Comparison of ENCODE assay signal across 1 fruit fly cellular context in genomic region chrX:14634696-14635095, dm6.
TF ChIP-seq lines count a peak whose summit lies in the region.

No protein-coding gene starts in this region.

TF ChIP-seq in whole organism, embryonic, 481 proteins besides CTCF, POLR2A, EP300 and RAD21 (continued from another document and continues in another):
- TF ChIP-seq CG18476 (GFP tag; optimal IDR thresholded peaks at IDR 0.05; lab: Kevin White, UChicago) (no peak), Bteb2 (GFP tag; optimal IDR thresholded peaks at IDR 0.05; lab: Kevin White, UChicago) (no peak), pfk (GFP tag; optimal IDR thresholded peaks at IDR 0.05; lab: Kevin White, UChicago) (no peak), fu2 (GFP tag; optimal IDR thresholded peaks at IDR 0.05; lab: Kevin White, UChicago) (no peak), Dll (GFP tag; IDR thresholded peaks at IDR 0.05; lab: Robert Waterston, UW; ENCODE audit: partially characterized antibody) (no peak), crp (GFP tag; optimal IDR thresholded peaks at IDR 0.05; lab: Kevin White, UChicago) (no peak), Kr (GFP tag; optimal IDR thresholded peaks at IDR 0.05; lab: Kevin White, UChicago) (no peak), CG17359 (tag; optimal IDR thresholded peaks at IDR 0.05; lab: Kevin White, UChicago) (peak; percentile 64), PHDP (tag; optimal IDR thresholded peaks at IDR 0.05; lab: Kevin White, UChicago) (peak; percentile 46), Atf3 (GFP tag; optimal IDR thresholded peaks at IDR 0.05; lab: Kevin White, UChicago) (no peak), CG12071 (GFP tag; optimal IDR thresholded peaks at IDR 0.05; lab: Kevin White, UChicago) (no peak), Taf1 (GFP tag; IDR thresholded peaks at IDR 0.05; lab: Robert Waterston, UW) (no peak), CG4617 (GFP tag; optimal IDR thresholded peaks at IDR 0.05; lab: Kevin White, UChicago; ENCODE audit: borderline replicate concordance) (no peak), dan (GFP tag; IDR thresholded peaks at IDR 0.05; lab: Robert Waterston, UW) (no peak), CG13775 (GFP tag; optimal IDR thresholded peaks at IDR 0.05; lab: Kevin White, UChicago) (no peak), CG13424 (tag; optimal IDR thresholded peaks at IDR 0.05; lab: Kevin White, UChicago) (peak; percentile 75), Optix (GFP tag; IDR thresholded peaks at IDR 0.05; lab: Robert Waterston, UW) (no peak), CG2129 (GFP tag; IDR thresholded peaks at IDR 0.05; lab: Robert Waterston, UW; ENCODE audit: partially characterized antibody) (no peak), Lpt (GFP tag; optimal IDR thresholded peaks at IDR 0.05; lab: Kevin White, UChicago) (no peak), CG13123 (GFP tag; optimal IDR thresholded peaks at IDR 0.05; lab: Kevin White, UChicago) (no peak), BEAF-32 (GFP tag; optimal IDR thresholded peaks at IDR 0.05; lab: Kevin White, UChicago) (no peak), odd (GFP tag; optimal IDR thresholded peaks at IDR 0.05; lab: Kevin White, UChicago) (no peak), Elba2 (GFP tag; optimal IDR thresholded peaks at IDR 0.05; lab: Kevin White, UChicago) (no peak), CG15269 (tag; optimal IDR thresholded peaks at IDR 0.05; lab: Kevin White, UChicago) (peak; percentile 70), trem (tag; optimal IDR thresholded peaks at IDR 0.05; lab: Kevin White, UChicago) (peak; percentile 7), kay (GFP tag; optimal IDR thresholded peaks at IDR 0.05; lab: Kevin White, UChicago) (no peak), ATbp (GFP tag; optimal IDR thresholded peaks at IDR 0.05; lab: Kevin White, UChicago) (peak; percentile 50), slou (GFP tag; optimal IDR thresholded peaks at IDR 0.05; lab: Kevin White, UChicago) (no peak), sisA (GFP tag; IDR thresholded peaks at IDR 0.05; lab: Robert Waterston, UW) (peak; percentile 61), CG7556 (GFP tag; optimal IDR thresholded peaks at IDR 0.05; lab: Kevin White, UChicago) (peak; percentile 41), yki (optimal IDR thresholded peaks at IDR 0.05; lab: Kevin White, UChicago) (no peak), CG13624 (GFP tag; optimal IDR thresholded peaks at IDR 0.05; lab: Kevin White, UChicago) (no peak), wdn (GFP tag; IDR thresholded peaks at IDR 0.05; lab: Robert Waterston, UW) (no peak), luna (GFP tag; optimal IDR thresholded peaks at IDR 0.05; lab: Kevin White, UChicago) (no peak), CG7372 (GFP tag; IDR thresholded peaks at IDR 0.05; lab: Robert Waterston, UW) (no peak), otp (GFP tag; IDR thresholded peaks at IDR 0.05; lab: Robert Waterston, UW) (no peak), Sox100B (GFP tag; optimal IDR thresholded peaks at IDR 0.05; lab: Kevin White, UChicago) (peak; percentile 56), Sox102F (GFP tag; optimal IDR thresholded peaks at IDR 0.05; lab: Kevin White, UChicago) (peak; percentile 67), CG33557 (GFP tag; optimal IDR thresholded peaks at IDR 0.05; lab: Kevin White, UChicago) (no peak), nmo (GFP tag; optimal IDR thresholded peaks at IDR 0.05; lab: Kevin White, UChicago) (peak; percentile 49), jigr1 (GFP tag; IDR thresholded peaks at IDR 0.05; lab: Robert Waterston, UW) (no peak), dimm (GFP tag; IDR thresholded peaks at IDR 0.05; lab: Robert Waterston, UW) (no peak), gem (tag; optimal IDR thresholded peaks at IDR 0.05; lab: Kevin White, UChicago) (peak; percentile 74), pho (GFP tag; optimal IDR thresholded peaks at IDR 0.05; lab: Kevin White, UChicago) (no peak), pum (GFP tag; optimal IDR thresholded peaks at IDR 0.05; lab: Kevin White, UChicago) (no peak), CG7839 (tag; optimal IDR thresholded peaks at IDR 0.05; lab: Kevin White, UChicago) (peak; percentile 39), slp2 (GFP tag; optimal IDR thresholded peaks at IDR 0.05; lab: Kevin White, UChicago) (no peak), Fer2 (tag; optimal IDR thresholded peaks at IDR 0.05; lab: Kevin White, UChicago) (no peak), GATAe (GFP tag; conservative IDR thresholded peaks at IDR 0.05; lab: Robert Waterston, UW) (no peak), tup (GFP tag; optimal IDR thresholded peaks at IDR 0.05; lab: Kevin White, UChicago) (no peak), sim (GFP tag; IDR thresholded peaks at IDR 0.05; lab: Robert Waterston, UW) (no peak), Nf-YA (GFP tag; IDR thresholded peaks at IDR 0.05; lab: Robert Waterston, UW) (peak; percentile 35; the same call in 1 of the 2 replicates), CG16815 (GFP tag; optimal IDR thresholded peaks at IDR 0.05; lab: Kevin White, UChicago) (no peak), stc (GFP tag; IDR thresholded peaks at IDR 0.05; lab: Robert Waterston, UW) (peak; percentile 59), Xrp1 (GFP tag; IDR thresholded peaks at IDR 0.05; lab: Robert Waterston, UW) (peak; percentile 53), CG17385 (GFP tag; optimal IDR thresholded peaks at IDR 0.05; lab: Kevin White, UChicago) (peak; percentile 48), Blimp-1 (GFP tag; optimal IDR thresholded peaks at IDR 0.05; lab: Kevin White, UChicago) (peak; percentile 61), gro (GFP tag; optimal IDR thresholded peaks at IDR 0.05; lab: Kevin White, UChicago) (no peak), ash1 (GFP tag; optimal IDR thresholded peaks at IDR 0.05; lab: Kevin White, UChicago) (no peak), CG6689 (GFP tag; IDR thresholded peaks at IDR 0.05; lab: Robert Waterston, UW) (peak; percentile 39), row (GFP tag; IDR thresholded peaks at IDR 0.05; lab: Robert Waterston, UW) (peak; percentile 45), Oaz (GFP tag; IDR thresholded peaks at IDR 0.05; lab: Robert Waterston, UW) (no peak; the same call in 1 of the 2 replicates), CG42726 (GFP tag; IDR thresholded peaks at IDR 0.05; lab: Robert Waterston, UW; ENCODE audit: partially characterized antibody) (no peak), Ptx1 (GFP tag; IDR thresholded peaks at IDR 0.05; lab: Robert Waterston, UW) (peak; percentile 32), vfl (GFP tag; optimal IDR thresholded peaks at IDR 0.05; lab: Kevin White, UChicago) (no peak), ttk (GFP tag; IDR thresholded peaks at IDR 0.05; lab: Robert Waterston, UW) (peak; percentile 20; the same call in 1 of the 2 replicates), Hmr (GFP tag; optimal IDR thresholded peaks at IDR 0.05; lab: Kevin White, UChicago) (no peak), ftz-f1 (GFP tag; optimal IDR thresholded peaks at IDR 0.05; lab: Kevin White, UChicago) (no peak), esg (GFP tag; conservative IDR thresholded peaks at IDR 0.05; lab: Robert Waterston, UW) (peak; percentile 39), CG17829 (tag; optimal IDR thresholded peaks at IDR 0.05; lab: Kevin White, UChicago) (no peak), CG2202 (tag; optimal IDR thresholded peaks at IDR 0.05; lab: Kevin White, UChicago) (no peak), HLHmδ (GFP tag; optimal IDR thresholded peaks at IDR 0.05; lab: Kevin White, UChicago) (no peak), CG14710 (tag; optimal IDR thresholded peaks at IDR 0.05; lab: Kevin White, UChicago) (peak; percentile 38), Abd-B (GFP tag; optimal IDR thresholded peaks at IDR 0.05; lab: Kevin White, UChicago) (peak; percentile 30), CG15011 (GFP tag; optimal IDR thresholded peaks at IDR 0.05; lab: Kevin White, UChicago) (peak; percentile 19), CG2889 (GFP tag; IDR thresholded peaks at IDR 0.05; lab: Robert Waterston, UW) (no peak), CG10543 (GFP tag; optimal IDR thresholded peaks at IDR 0.05; lab: Kevin White, UChicago) (no peak), hbn (GFP tag; IDR thresholded peaks at IDR 0.05; lab: Robert Waterston, UW; ENCODE audit: partially characterized antibody) (no peak), cwo (GFP tag; optimal IDR thresholded peaks at IDR 0.05; lab: Kevin White, UChicago) (no peak), sna (GFP tag; IDR thresholded peaks at IDR 0.05; lab: Robert Waterston, UW; ENCODE audit: partially characterized antibody) (no peak), abd-A (tag; optimal IDR thresholded peaks at IDR 0.05; lab: Kevin White, UChicago) (no peak), Vsx1 (GFP tag; optimal IDR thresholded peaks at IDR 0.05; lab: Kevin White, UChicago) (no peak), hkb (optimal IDR thresholded peaks at IDR 0.05; lab: Kevin White, UChicago) (no peak), hkb (GFP tag; IDR thresholded peaks at IDR 0.05; lab: Robert Waterston, UW) (peak; percentile 45; the same call in 1 of the 2 replicates), Ets65A (GFP tag; lab: Kevin White, UChicago) (no peak), mld (GFP tag; IDR thresholded peaks at IDR 0.05; lab: Robert Waterston, UW; ENCODE audit: partially characterized antibody) (no peak), MTF-1 (GFP tag; optimal IDR thresholded peaks at IDR 0.05; lab: Kevin White, UChicago; ENCODE audit: borderline replicate concordance) (no peak), Mrtf (GFP tag; IDR thresholded peaks at IDR 0.05; lab: Robert Waterston, UW) (no peak), chinmo (GFP tag; IDR thresholded peaks at IDR 0.05; lab: Robert Waterston, UW; ENCODE audit: partially characterized antibody) (no peak), danr (GFP tag; IDR thresholded peaks at IDR 0.05; lab: Robert Waterston, UW) (peak; percentile 25; the same call in 1 of the 2 replicates), ci (GFP tag; IDR thresholded peaks at IDR 0.05; lab: Robert Waterston, UW) (peak; percentile 78), CG10462 (GFP tag; optimal IDR thresholded peaks at IDR 0.05; lab: Kevin White, UChicago) (no peak), C15 (GFP tag; IDR thresholded peaks at IDR 0.05; lab: Robert Waterston, UW) (no peak), CG2712 (tag; optimal IDR thresholded peaks at IDR 0.05; lab: Kevin White, UChicago) (peak; percentile 62), salm (tag; optimal IDR thresholded peaks at IDR 0.05; lab: Kevin White, UChicago) (no peak), onecut (GFP tag; IDR thresholded peaks at IDR 0.05; lab: Robert Waterston, UW) (no peak), Xbp1 (GFP tag; optimal IDR thresholded peaks at IDR 0.05; lab: Kevin White, UChicago) (peak; percentile 44), Camta (GFP tag; optimal IDR thresholded peaks at IDR 0.05; lab: Kevin White, UChicago) (no peak), CG31388 (GFP tag; optimal IDR thresholded peaks at IDR 0.05; lab: Kevin White, UChicago) (no peak), klu (GFP tag; IDR thresholded peaks at IDR 0.05; lab: Robert Waterston, UW) (no peak), CG15696 (tag; optimal IDR thresholded peaks at IDR 0.05; lab: Kevin White, UChicago) (no peak), maf-S (GFP tag; optimal IDR thresholded peaks at IDR 0.05; lab: Kevin White, UChicago) (no peak), Deaf1 (tag; optimal IDR thresholded peaks at IDR 0.05; lab: Kevin White, UChicago) (no peak), CG15514 (GFP tag; optimal IDR thresholded peaks at IDR 0.05; lab: Kevin White, UChicago) (no peak), CG2120 (GFP tag; optimal IDR thresholded peaks at IDR 0.05; lab: Kevin White, UChicago) (no peak), dmrt99B (tag; optimal IDR thresholded peaks at IDR 0.05; lab: Kevin White, UChicago) (peak; percentile 47), D19B (GFP tag; optimal IDR thresholded peaks at IDR 0.05; lab: Kevin White, UChicago) (no peak), CHES-1-like (GFP tag; optimal IDR thresholded peaks at IDR 0.05; lab: Kevin White, UChicago) (no peak), eve (GFP tag; optimal IDR thresholded peaks at IDR 0.05; lab: Kevin White, UChicago) (peak in 1 of 2 experiments; percentile 71), ind (GFP tag; optimal IDR thresholded peaks at IDR 0.05; lab: Kevin White, UChicago) (no peak), CG17612 (GFP tag; IDR thresholded peaks at IDR 0.05; lab: Robert Waterston, UW) (no peak), vnd (GFP tag; IDR thresholded peaks at IDR 0.05; lab: Robert Waterston, UW; ENCODE audit: partially characterized antibody) (no peak), oc (tag; optimal IDR thresholded peaks at IDR 0.05; lab: Kevin White, UChicago) (peak; percentile 59), repo (GFP tag; optimal IDR thresholded peaks at IDR 0.05; lab: Kevin White, UChicago) (no peak), cas (GFP tag; IDR thresholded peaks at IDR 0.05; lab: Robert Waterston, UW) (no peak), chm (GFP tag; IDR thresholded peaks at IDR 0.05; lab: Robert Waterston, UW) (no peak), CG7357 (GFP tag; IDR thresholded peaks at IDR 0.05; lab: Robert Waterston, UW) (peak; percentile 24; the same call in 1 of the 3 replicates), zfh1 (GFP tag; IDR thresholded peaks at IDR 0.05; lab: Robert Waterston, UW) (peak; percentile 5; the same call in 1 of the 3 replicates), peb (GFP tag; IDR thresholded peaks at IDR 0.05; lab: Robert Waterston, UW) (peak; percentile 44; the same call in 1 of the 2 replicates), Dp (GFP tag; optimal IDR thresholded peaks at IDR 0.05; lab: Kevin White, UChicago) (no peak), NfI (GFP tag; optimal IDR thresholded peaks at IDR 0.05; lab: Kevin White, UChicago) (peak; percentile 25), CG30020 (tag; optimal IDR thresholded peaks at IDR 0.05; lab: Kevin White, UChicago) (no peak), ham (GFP tag; IDR thresholded peaks at IDR 0.05; lab: Robert Waterston, UW) (no peak), HmgD (GFP tag; optimal IDR thresholded peaks at IDR 0.05; lab: Kevin White, UChicago) (no peak), wek (GFP tag; optimal IDR thresholded peaks at IDR 0.05; lab: Kevin White, UChicago) (peak; percentile 10), rib (GFP tag; IDR thresholded peaks at IDR 0.05; lab: Robert Waterston, UW) (no peak), mam (GFP tag; optimal IDR thresholded peaks at IDR 0.05; lab: Kevin White, UChicago) (no peak), Myb (GFP tag; optimal IDR thresholded peaks at IDR 0.05; lab: Kevin White, UChicago) (no peak), CG8924 (tag; optimal IDR thresholded peaks at IDR 0.05; lab: Kevin White, UChicago) (peak; percentile 61), dmrt11E (tag; optimal IDR thresholded peaks at IDR 0.05; lab: Kevin White, UChicago) (peak; percentile 5), schlank (tag; optimal IDR thresholded peaks at IDR 0.05; lab: Kevin White, UChicago) (no peak), CG1602 (GFP tag; optimal IDR thresholded peaks at IDR 0.05; lab: Kevin White, UChicago) (peak; percentile 37), Sry-δ (GFP tag; optimal IDR thresholded peaks at IDR 0.05; lab: Kevin White, UChicago) (no peak), CG15073 (GFP tag; optimal IDR thresholded peaks at IDR 0.05; lab: Kevin White, UChicago) (no peak), ac (GFP tag; optimal IDR thresholded peaks at IDR 0.05; lab: Kevin White, UChicago) (no peak), chn (GFP tag; optimal IDR thresholded peaks at IDR 0.05; lab: Kevin White, UChicago) (no peak), CG1832 (GFP tag; optimal IDR thresholded peaks at IDR 0.05; lab: Kevin White, UChicago) (no peak)
